Fruit fly (Drosophila melanogaster): ENCODE results near the gene CG42238.

The CG42238 gene

dm6 chr2L:21037723-21038122 is 14.2 kb downstream of the CG42238 start (continued):
- TF ChIP-seq MESR4 (GFP tag; optimal IDR thresholded peaks at IDR 0.05) (no peak), fd3F (GFP tag; optimal IDR thresholded peaks at IDR 0.05) (no peak), CG12942 (GFP tag; optimal IDR thresholded peaks at IDR 0.05) (no peak), YL-1 (GFP tag; optimal IDR thresholded peaks at IDR 0.05) (no peak), CG17361 (GFP tag; IDR thresholded peaks at IDR 0.05) (peak; percentile 48; the same call in 1 of the 3 replicates), Dek (tag; optimal IDR thresholded peaks at IDR 0.05) (no peak), CG11247 (GFP tag; IDR thresholded peaks at IDR 0.05) (no peak), Mrtf (GFP tag; IDR thresholded peaks at IDR 0.05) (no peak), Dbx (GFP tag; IDR thresholded peaks at IDR 0.05) (no peak), slou (GFP tag; optimal IDR thresholded peaks at IDR 0.05) (no peak), CG4328 (GFP tag; optimal IDR thresholded peaks at IDR 0.05) (peak; percentile 46), ab (GFP tag; optimal IDR thresholded peaks at IDR 0.05) (no peak), eyg (GFP tag; optimal IDR thresholded peaks at IDR 0.05) (no peak), CG14667 (GFP tag; IDR thresholded peaks at IDR 0.05) (no peak), kah (GFP tag; optimal IDR thresholded peaks at IDR 0.05) (peak; percentile 68), sqz (GFP tag; optimal IDR thresholded peaks at IDR 0.05) (peak; percentile 77), CG1529 (GFP tag; optimal IDR thresholded peaks at IDR 0.05) (no peak), CG34376 (GFP tag; optimal IDR thresholded peaks at IDR 0.05) (no peak), CG10462 (GFP tag; optimal IDR thresholded peaks at IDR 0.05) (no peak), TFAM (GFP tag; optimal IDR thresholded peaks at IDR 0.05) (no peak), CG17912 (GFP tag; optimal IDR thresholded peaks at IDR 0.05) (no peak), Side (GFP tag; optimal IDR thresholded peaks at IDR 0.05) (no peak), CG11398 (GFP tag; optimal IDR thresholded peaks at IDR 0.05) (peak; percentile 16), az2 (GFP tag; optimal IDR thresholded peaks at IDR 0.05) (no peak), Hsf (GFP tag; optimal IDR thresholded peaks at IDR 0.05) (no peak), CHES-1-like (GFP tag; optimal IDR thresholded peaks at IDR 0.05) (no peak), Sin3A (optimal IDR thresholded peaks at IDR 0.05) (no peak), insv (GFP tag; optimal IDR thresholded peaks at IDR 0.05) (no peak), ap (GFP tag; IDR thresholded peaks at IDR 0.05) (no peak), ftz-f1 (GFP tag; optimal IDR thresholded peaks at IDR 0.05) (no peak), Sox100B (GFP tag; optimal IDR thresholded peaks at IDR 0.05) (peak; percentile 47), Abd-B (GFP tag; optimal IDR thresholded peaks at IDR 0.05) (no peak), CG2889 (GFP tag; IDR thresholded peaks at IDR 0.05) (no peak), p53 (GFP tag; optimal IDR thresholded peaks at IDR 0.05) (no peak), CG14050 (GFP tag; IDR thresholded peaks at IDR 0.05) (no peak), gfzf (GFP tag; optimal IDR thresholded peaks at IDR 0.05) (no peak), CG10565 (GFP tag; optimal IDR thresholded peaks at IDR 0.05) (no peak), tup (GFP tag; optimal IDR thresholded peaks at IDR 0.05) (no peak), CG15011 (GFP tag; optimal IDR thresholded peaks at IDR 0.05) (peak; percentile 60), yki (optimal IDR thresholded peaks at IDR 0.05) (no peak), CG3995 (GFP tag; optimal IDR thresholded peaks at IDR 0.05) (no peak), D19A (tag; optimal IDR thresholded peaks at IDR 0.05) (no peak), CG16863 (GFP tag; optimal IDR thresholded peaks at IDR 0.05) (no peak), crp (GFP tag; optimal IDR thresholded peaks at IDR 0.05) (no peak), BtbVII (GFP tag; optimal IDR thresholded peaks at IDR 0.05) (peak; percentile 75), CG9727 (GFP tag; optimal IDR thresholded peaks at IDR 0.05) (no peak), cas (GFP tag; IDR thresholded peaks at IDR 0.05) (no peak), CkIIα-i1 (GFP tag; IDR thresholded peaks at IDR 0.05) (no peak), CG7987 (GFP tag; optimal IDR thresholded peaks at IDR 0.05) (peak; percentile 82), CG12071 (GFP tag; optimal IDR thresholded peaks at IDR 0.05) (peak; percentile 84), amos (GFP tag; IDR thresholded peaks at IDR 0.05; ENCODE audit: partially characterized antibody) (no peak), Dref (GFP tag; IDR thresholded peaks at IDR 0.05) (no peak), CG30431 (GFP tag; optimal IDR thresholded peaks at IDR 0.05) (no peak)
